Fruit fly (Drosophila melanogaster): ENCODE results near the gene Btk.
A peak's percentile ranks its signal among the peaks of the same experiment; 100 is the strongest.

Btk gene

dm6 chr2L:8217917-8218316 lies 83.0 kb downstream of the Btk start, which contains the start of gene CG8292:
Gene CG8292, minus strand, starts transcription at chr2L:8218017.
- no peak for TF ChIP-seq CG8478 (optimal IDR thresholded peaks at IDR 0.05)
- TF ChIP-seq CTCF (optimal IDR thresholded peaks at IDR 0.05), result no peak

dm6 chr2L:8215259-8215929 lies 85.5 kb downstream of the Btk start, which contains the start of gene CG8349:
Gene CG8349, plus strand, starts transcription at chr2L:8215915.
- TF ChIP-seq CTCF (optimal IDR thresholded peaks at IDR 0.05) (no peak), CG8478 (optimal IDR thresholded peaks at IDR 0.05) (no peak)

dm6 chr2L:8213987-8214386 lies 86.9 kb downstream of the Btk start, which contains the start of gene CG8353:
Gene CG8353, plus strand, starts transcription at chr2L:8214045.
- TF ChIP-seq CG8478 (optimal IDR thresholded peaks at IDR 0.05), result no peak
- TF ChIP-seq CTCF (optimal IDR thresholded peaks at IDR 0.05), result no peak

DNA sequence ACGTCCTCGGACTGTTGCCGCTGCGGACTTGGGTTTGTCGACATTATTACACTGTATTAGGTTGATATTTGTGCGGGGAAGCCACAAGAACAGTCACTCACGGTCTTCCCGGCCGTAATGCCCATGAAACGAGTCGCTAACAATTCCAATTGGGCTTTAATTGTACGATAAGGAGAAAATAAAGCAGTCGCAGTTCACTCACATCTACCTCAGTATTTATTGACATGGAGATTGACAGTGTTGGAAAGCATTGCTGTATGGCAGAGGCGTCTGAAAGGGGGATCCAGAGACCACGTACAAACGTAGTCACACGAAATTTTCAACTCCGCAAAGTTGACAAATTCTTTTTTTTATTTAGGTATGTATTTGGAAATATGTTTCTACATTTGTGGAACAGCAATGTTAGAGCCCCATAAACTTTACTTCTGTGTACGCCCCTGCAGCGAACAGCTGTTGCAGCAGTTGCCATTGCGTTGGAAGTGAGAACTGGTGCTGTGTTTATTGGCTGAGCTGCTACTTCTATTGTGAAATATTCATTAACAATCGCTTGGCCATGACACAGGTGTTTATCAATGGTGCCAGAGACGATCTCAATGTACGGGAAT lies 88.1 kb downstream of the Btk start, which contains the start of the genes CG8372 and CG8360:
Gene CG8372 (minus strand): TSS at position 237 of the 605 bp plus-strand sequence.
Gene CG8360 (plus strand): TSS at position 294 of the 605 bp plus-strand sequence.
- TF ChIP-seq CTCF (optimal IDR thresholded peaks at IDR 0.05) (peak in 1 of 2 experiments; percentile 16), CG8478 (optimal IDR thresholded peaks at IDR 0.05) (no peak)

DNA sequence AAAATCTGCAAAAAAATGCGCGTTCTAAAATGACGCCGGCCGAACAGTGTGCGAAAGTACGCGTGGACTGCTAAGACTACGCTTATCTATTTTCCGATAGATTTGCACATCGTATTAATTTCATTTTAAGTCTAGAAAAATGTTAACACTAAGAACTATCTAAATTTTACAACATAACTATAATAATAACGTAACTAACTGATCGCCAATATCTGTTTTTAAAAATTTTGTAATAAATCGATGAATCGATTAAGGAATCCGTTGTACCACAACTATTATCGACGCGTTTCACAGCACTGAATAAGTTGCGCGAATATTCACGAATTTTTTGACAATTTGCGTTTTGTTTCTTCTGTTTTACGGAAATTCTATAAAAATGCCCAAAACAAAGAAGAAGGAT lies 89.8 kb downstream of the Btk start, which contains the start of gene Ssb-c31a:
Gene Ssb-c31a (plus strand): TSS at position 278 of the 400 bp plus-strand sequence.
- no peak for TF ChIP-seq CTCF (optimal IDR thresholded peaks at IDR 0.05)
- TF ChIP-seq CG8478 (optimal IDR thresholded peaks at IDR 0.05), result no peak

DNA sequence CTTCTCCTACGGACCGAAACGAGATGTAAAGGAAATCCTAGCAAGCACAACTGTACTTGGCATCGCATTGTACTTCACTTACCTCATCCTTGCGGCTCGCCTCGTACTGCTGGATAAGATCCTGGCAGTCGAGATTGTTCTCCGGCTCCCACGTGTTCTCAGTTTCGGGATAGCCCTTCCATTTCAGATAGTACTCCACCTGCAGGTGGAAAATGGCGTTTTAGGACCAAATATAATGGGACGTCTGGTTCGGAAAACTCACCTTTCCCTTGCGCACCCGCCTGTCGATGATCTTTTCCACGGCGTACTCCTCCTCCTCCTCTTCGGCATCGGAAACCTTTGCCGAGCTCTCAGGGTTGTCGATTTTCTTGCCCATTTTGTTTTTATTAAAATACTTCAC lies 90.4 kb downstream of the Btk start:
- TF ChIP-seq CG8478 (optimal IDR thresholded peaks at IDR 0.05), result no peak
- TF ChIP-seq CTCF (optimal IDR thresholded peaks at IDR 0.05), result peak; percentile 47 to 51

DNA sequence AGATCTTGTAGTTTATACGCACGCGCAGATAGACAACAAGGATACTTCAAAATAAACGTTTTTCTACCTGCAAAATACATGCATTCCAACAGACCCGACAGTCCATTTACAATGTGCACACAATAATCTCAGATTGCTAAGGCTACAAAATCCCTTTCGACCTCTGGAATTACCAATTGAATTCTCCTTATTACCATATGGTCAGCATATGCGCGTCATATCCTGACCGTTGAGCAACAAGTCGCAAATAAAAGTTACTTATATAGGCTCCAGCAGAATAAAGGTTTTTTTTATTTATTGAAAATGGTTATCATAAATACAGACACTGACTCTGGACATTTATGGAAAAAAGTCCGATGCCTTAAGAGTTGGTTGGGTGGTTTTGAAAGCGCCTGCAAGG lies 91.5 kb downstream of the Btk start:
- TF ChIP-seq CTCF (optimal IDR thresholded peaks at IDR 0.05) (no peak), CG8478 (optimal IDR thresholded peaks at IDR 0.05) (no peak)

Data from S2 (cell line).